Worm (Caenorhabditis elegans) whole organism, mixed stage, embryonic: ENCODE results near the gene hpo-33.

Source experiments
- lin-13 ChIP-seq: fragments of 150-350 bp; optimal IDR thresholded peaks from 2 replicates; lab custom pipeline; 2014; ENCODE audit warnings: missing biosample characterization, missing genetic modification characterization
- nhr-28 ChIP-seq: fragments of 150-350 bp; optimal IDR thresholded peaks from 2 replicates; lab custom pipeline; 2014; ENCODE audit warnings: missing biosample characterization, missing genetic modification characterization
- snpc-4 ChIP-seq: fragments of 150-350 bp; optimal IDR thresholded peaks from 2 replicates; lab custom pipeline; 2014; ENCODE audit warnings: missing biosample characterization, missing genetic modification characterization

DNA sequence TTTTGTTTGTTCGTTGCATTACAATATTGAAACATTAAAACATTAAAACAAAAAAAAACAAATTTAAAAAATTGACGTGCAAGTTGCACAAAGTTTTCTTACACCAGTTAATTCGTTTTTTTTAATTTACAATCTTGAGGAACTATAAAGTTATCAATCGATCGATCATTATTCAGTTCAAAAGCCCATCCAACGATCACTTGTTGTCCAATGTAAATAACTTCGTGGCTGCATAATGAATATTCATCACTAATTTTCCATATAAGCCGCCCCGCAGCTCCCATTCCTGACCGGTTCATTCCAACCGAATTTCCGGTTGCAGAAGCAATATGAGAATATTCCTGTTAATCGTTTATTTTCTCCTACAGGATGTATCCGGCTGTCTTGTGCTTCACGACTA, at the start of gene hpo-33:
- TF ChIP-seq lin-13 (no peak), nhr-28 (tag; lab: Kevin White, UChicago) (no peak), snpc-4 (no peak)
